Fruit fly (Drosophila melanogaster) whole organism, embryonic: ENCODE data around the gene CG7810.

Experiments used
- Ada2b ChIP-seq: fragments of 200-800 bp; sonication (Bioruptor generic); IDR thresholded peaks from 2 replicates; pipeline ENCODE4 v1.3.6; 2022; ENCODE audit warnings: missing biosample characterization, missing genetic modification characterization
- Atf-2 ChIP-seq: fragments of 200-800 bp; sonication (Bioruptor generic); optimal IDR thresholded peaks from 2 replicates; lab custom pipeline; 2016; ENCODE audit warnings: missing biosample characterization, missing genetic modification characterization
- B-H2 ChIP-seq: fragments of 200-800 bp; sonication (Bioruptor generic); optimal IDR thresholded peaks from 2 replicates; lab custom pipeline; 2018; ENCODE audit warnings: missing biosample characterization, mild to moderate bottlenecking, missing genetic modification characterization
- CG10147 ChIP-seq: fragments of 200-800 bp; sonication (Bioruptor generic); optimal IDR thresholded peaks from 2 replicates; lab custom pipeline; 2019; ENCODE audit warnings: missing biosample characterization, mild to moderate bottlenecking, missing genetic modification characterization, moderate library complexity
- CG10654 ChIP-seq: fragments of 200-800 bp; sonication (Bioruptor generic); optimal IDR thresholded peaks from 2 replicates; lab custom pipeline; 2016; ENCODE audit warnings: missing biosample characterization, missing genetic modification characterization
- CG11504 ChIP-seq: fragments of 200-800 bp; sonication (Bioruptor generic); optimal IDR thresholded peaks from 3 replicates; lab custom pipeline; 2019; ENCODE audit warnings: missing biosample characterization, mild to moderate bottlenecking, missing genetic modification characterization, moderate library complexity
- CG1233 ChIP-seq: fragments of 200-800 bp; sonication (Bioruptor generic); optimal IDR thresholded peaks from 4 replicates; lab custom pipeline; 2018; ENCODE audit warnings: missing biosample characterization, mild to moderate bottlenecking, missing genetic modification characterization
- CG16813 ChIP-seq: fragments of 200-800 bp; sonication (Bioruptor generic); IDR thresholded peaks from 3 replicates; pipeline ENCODE4 v1.3.6; 2022; ENCODE audit warnings: missing biosample characterization, missing genetic modification characterization; ENCODE audit not compliant: partially characterized antibody
- CG16863 ChIP-seq: fragments of 200-800 bp; sonication (Bioruptor generic); optimal IDR thresholded peaks from 3 replicates; lab custom pipeline; 2016; ENCODE audit warnings: missing biosample characterization, missing genetic modification characterization
- CG17186 ChIP-seq: fragments of 200-800 bp; sonication (Bioruptor generic); optimal IDR thresholded peaks from 3 replicates; lab custom pipeline; 2017; ENCODE audit warnings: missing biosample characterization, missing genetic modification reagents, missing genetic modification characterization
- CG17361 ChIP-seq: fragments of 200-800 bp; sonication (Bioruptor generic); IDR thresholded peaks from 3 replicates; pipeline ENCODE4 v1.3.6; 2022; ENCODE audit warnings: missing biosample characterization, missing genetic modification characterization
- CG17612 ChIP-seq: fragments of 200-800 bp; sonication (Bioruptor generic); IDR thresholded peaks from 2 replicates; pipeline ENCODE4 v1.3.6; 2022; ENCODE audit warnings: missing biosample characterization, missing genetic modification characterization
- CG17802 ChIP-seq: fragments of 200-800 bp; sonication (Bioruptor generic); optimal IDR thresholded peaks from 2 replicates; lab custom pipeline; 2018; ENCODE audit warnings: missing biosample characterization, mild to moderate bottlenecking, missing genetic modification characterization, moderate library complexity
- CG18011 ChIP-seq: fragments of 200-800 bp; sonication (Bioruptor generic); optimal IDR thresholded peaks from 2 replicates; lab custom pipeline; 2017; ENCODE audit warnings: missing biosample characterization, missing genetic modification characterization, mild to moderate bottlenecking, moderate library complexity, missing genotype
- CG4328 ChIP-seq: fragments of 200-800 bp; sonication (Bioruptor generic); optimal IDR thresholded peaks from 3 replicates; lab custom pipeline; 2017; ENCODE audit warnings: missing biosample characterization, missing genetic modification reagents, missing genetic modification characterization
- CG43689 ChIP-seq: fragments of 200-800 bp; sonication (Bioruptor generic); IDR thresholded peaks from 2 replicates; pipeline ENCODE4 v1.3.6; 2022; ENCODE audit warnings: missing biosample characterization, missing genetic modification characterization
- CG6175 ChIP-seq: fragments of 200-800 bp; sonication (Bioruptor generic); IDR thresholded peaks from 3 replicates; pipeline ENCODE4 v1.3.6; 2022; ENCODE audit warnings: missing biosample characterization, missing genetic modification characterization
- CG6689 ChIP-seq: fragments of 200-800 bp; sonication (Bioruptor generic); IDR thresholded peaks from 2 replicates; pipeline ENCODE4 v1.3.6; 2022; ENCODE audit warnings: missing biosample characterization, missing genetic modification characterization
- CG8388 ChIP-seq: fragments of 200-800 bp; sonication (Bioruptor generic); optimal IDR thresholded peaks from 2 replicates; lab custom pipeline; 2019; ENCODE audit warnings: missing biosample characterization, mild to moderate bottlenecking, missing genetic modification characterization, moderate library complexity
- CG8924 ChIP-seq: fragments of 200-800 bp; optimal IDR thresholded peaks from 3 replicates; lab custom pipeline; 2019; ENCODE audit warnings: missing biosample characterization, mild to moderate bottlenecking, missing genetic modification characterization, moderate library complexity
- Chrac-16 ChIP-seq: fragments of 200-800 bp; sonication (Bioruptor generic); optimal IDR thresholded peaks from 3 replicates; lab custom pipeline; 2016; ENCODE audit warnings: missing biosample characterization, missing genetic modification characterization
- CoRest ChIP-seq: fragments of 200-800 bp; sonication (Bioruptor generic); optimal IDR thresholded peaks from 3 replicates; lab custom pipeline; 2018; ENCODE audit warnings: missing biosample characterization, mild to moderate bottlenecking, missing genetic modification characterization, moderate library complexity
- Dad ChIP-seq: fragments of 200-800 bp; sonication (Bioruptor generic); optimal IDR thresholded peaks from 3 replicates; lab custom pipeline; 2016; ENCODE audit warnings: missing biosample characterization, missing genetic modification characterization
- Dfd ChIP-seq, 2 experiments: fragments of >200 bp; optimal IDR thresholded peaks; 2 replicates each; lab custom pipeline; 2017; ENCODE audit warnings: missing biosample characterization in 2 of 2, missing genetic modification characterization in 2 of 2
- Dip2 ChIP-seq: fragments of 200-800 bp; sonication (Bioruptor generic); IDR thresholded peaks from 2 replicates; pipeline ENCODE4 v1.3.6; 2022; ENCODE audit warnings: missing biosample characterization, missing genetic modification characterization
- H15 ChIP-seq: fragments of 200-800 bp; sonication (Bioruptor generic); IDR thresholded peaks from 3 replicates; pipeline ENCODE4 v1.3.6; 2022; ENCODE audit warnings: missing biosample characterization, missing genetic modification characterization
- HLH3B ChIP-seq: fragments of 200-800 bp; sonication (Bioruptor generic); IDR thresholded peaks from 2 replicates; pipeline ENCODE4 v1.3.6; 2022; ENCODE audit warnings: missing biosample characterization, missing genetic modification characterization
- Hmx ChIP-seq: fragments of 200-800 bp; sonication (Bioruptor generic); optimal IDR thresholded peaks from 2 replicates; lab custom pipeline; 2016; ENCODE audit warnings: missing biosample characterization, missing genetic modification characterization
- Hr51 ChIP-seq, 2 experiments: fragments of 200-800 bp; sonication (Bioruptor generic); optimal IDR thresholded peaks; 2 replicates in 1 of 2; 3 replicates in 1 of 2; lab custom pipeline; 2016 to 2018; ENCODE audit warnings: missing biosample characterization in 2 of 2, missing genetic modification characterization in 2 of 2, mild to moderate bottlenecking in 1 of 2, moderate library complexity in 1 of 2
- Nf-YA ChIP-seq: fragments of 200-800 bp; sonication (Bioruptor generic); IDR thresholded peaks from 2 replicates; pipeline ENCODE4 v1.3.6; 2022; ENCODE audit warnings: missing biosample characterization, missing genetic modification characterization
- Oli ChIP-seq: fragments of 200-800 bp; sonication (Bioruptor generic); optimal IDR thresholded peaks from 2 replicates; lab custom pipeline; 2018; ENCODE audit warnings: missing biosample characterization, mild to moderate bottlenecking, missing genetic modification characterization, moderate library complexity
- Poxn ChIP-seq: fragments of 200-800 bp; sonication (Bioruptor generic); IDR thresholded peaks from 2 replicates; pipeline ENCODE4 v1.3.6; 2022; ENCODE audit warnings: missing biosample characterization, missing genetic modification characterization
- croc ChIP-seq: fragments of 200-800 bp; sonication (Bioruptor generic); conservative IDR thresholded peaks from 3 replicates; pipeline ENCODE4 v1.3.6; 2022; ENCODE audit warnings: missing biosample characterization, missing genetic modification characterization
- fd102C ChIP-seq: fragments of 200-800 bp; sonication (Bioruptor generic); optimal IDR thresholded peaks from 2 replicates; lab custom pipeline; 2018; ENCODE audit warnings: missing biosample characterization, mild to moderate bottlenecking, missing genetic modification characterization, moderate library complexity
- gem ChIP-seq: fragments of 200-800 bp; sonication (Bioruptor generic); optimal IDR thresholded peaks from 2 replicates; lab custom pipeline; 2019; ENCODE audit warnings: missing biosample characterization, mild to moderate bottlenecking, missing genetic modification characterization, moderate library complexity
- grau ChIP-seq: fragments of 200-800 bp; optimal IDR thresholded peaks from 3 replicates; lab custom pipeline; 2019; ENCODE audit warnings: missing biosample characterization, mild to moderate bottlenecking, missing genetic modification characterization, moderate library complexity
- ham ChIP-seq: fragments of 200-800 bp; sonication (Bioruptor generic); IDR thresholded peaks from 2 replicates; pipeline ENCODE4 v1.3.6; 2022; ENCODE audit warnings: missing biosample characterization, missing genetic modification characterization
- hbn ChIP-seq: fragments of 200-800 bp; sonication (Bioruptor generic); IDR thresholded peaks from 2 replicates; pipeline ENCODE4 v1.3.6; 2022; ENCODE audit warnings: missing biosample characterization, missing genetic modification characterization; ENCODE audit not compliant: partially characterized antibody
- kni ChIP-seq: fragments of 200-800 bp; sonication (Bioruptor generic); optimal IDR thresholded peaks from 3 replicates; lab custom pipeline; 2017; ENCODE audit warnings: mild to moderate bottlenecking, missing biosample characterization, missing genetic modification reagents, missing genetic modification characterization
- nom ChIP-seq: fragments of 200-800 bp; sonication (Bioruptor generic); optimal IDR thresholded peaks from 2 replicates; lab custom pipeline; 2017; ENCODE audit warnings: missing biosample characterization, missing genetic modification characterization, mild to moderate bottlenecking, moderate library complexity, missing genetic modification reagents
- onecut ChIP-seq: fragments of 200-800 bp; sonication (Bioruptor generic); IDR thresholded peaks from 2 replicates; pipeline ENCODE4 v1.3.6; 2022; ENCODE audit warnings: missing biosample characterization, missing genetic modification characterization
- pita ChIP-seq: fragments of 200-800 bp; sonication (Bioruptor generic); optimal IDR thresholded peaks from 2 replicates; lab custom pipeline; 2017; ENCODE audit warnings: missing biosample characterization, mild to moderate bottlenecking, missing genetic modification characterization
- ro ChIP-seq: fragments of 200-800 bp; sonication (Bioruptor generic); IDR thresholded peaks from 2 replicates; pipeline ENCODE4 v1.3.6; 2022; ENCODE audit warnings: missing biosample characterization, missing genetic modification characterization
- row ChIP-seq: fragments of 200-800 bp; sonication (Bioruptor generic); IDR thresholded peaks from 3 replicates; pipeline ENCODE4 v1.3.6; 2022; ENCODE audit warnings: missing biosample characterization, missing genetic modification characterization
- sqz ChIP-seq: fragments of 200-800 bp; sonication (Bioruptor generic); optimal IDR thresholded peaks from 3 replicates; lab custom pipeline; 2018; ENCODE audit warnings: missing biosample characterization, mild to moderate bottlenecking, missing genetic modification characterization
- trh ChIP-seq: fragments of 200-800 bp; sonication (Bioruptor generic); optimal IDR thresholded peaks from 2 replicates; lab custom pipeline; 2016; ENCODE audit warnings: missing biosample characterization, missing genetic modification characterization
- ttk ChIP-seq: fragments of 200-800 bp; sonication (Bioruptor generic); IDR thresholded peaks from 2 replicates; pipeline ENCODE4 v2.1.2; 2022; ENCODE audit warnings: missing biosample characterization, missing genetic modification characterization
- unpg ChIP-seq: fragments of 200-800 bp; sonication (Bioruptor generic); optimal IDR thresholded peaks from 3 replicates; lab custom pipeline; 2018; ENCODE audit warnings: missing biosample characterization, mild to moderate bottlenecking, missing genetic modification characterization, moderate library complexity
- usp ChIP-seq: fragments of >200 bp; optimal IDR thresholded peaks from 2 replicates; lab custom pipeline; 2017; ENCODE audit warnings: missing biosample characterization, missing genetic modification characterization
- zfh1 ChIP-seq: fragments of 200-800 bp; sonication (Bioruptor generic); IDR thresholded peaks from 3 replicates; pipeline ENCODE4 v1.3.6; 2022; ENCODE audit warnings: missing biosample characterization, missing genetic modification characterization

CG7810 gene

DNA sequence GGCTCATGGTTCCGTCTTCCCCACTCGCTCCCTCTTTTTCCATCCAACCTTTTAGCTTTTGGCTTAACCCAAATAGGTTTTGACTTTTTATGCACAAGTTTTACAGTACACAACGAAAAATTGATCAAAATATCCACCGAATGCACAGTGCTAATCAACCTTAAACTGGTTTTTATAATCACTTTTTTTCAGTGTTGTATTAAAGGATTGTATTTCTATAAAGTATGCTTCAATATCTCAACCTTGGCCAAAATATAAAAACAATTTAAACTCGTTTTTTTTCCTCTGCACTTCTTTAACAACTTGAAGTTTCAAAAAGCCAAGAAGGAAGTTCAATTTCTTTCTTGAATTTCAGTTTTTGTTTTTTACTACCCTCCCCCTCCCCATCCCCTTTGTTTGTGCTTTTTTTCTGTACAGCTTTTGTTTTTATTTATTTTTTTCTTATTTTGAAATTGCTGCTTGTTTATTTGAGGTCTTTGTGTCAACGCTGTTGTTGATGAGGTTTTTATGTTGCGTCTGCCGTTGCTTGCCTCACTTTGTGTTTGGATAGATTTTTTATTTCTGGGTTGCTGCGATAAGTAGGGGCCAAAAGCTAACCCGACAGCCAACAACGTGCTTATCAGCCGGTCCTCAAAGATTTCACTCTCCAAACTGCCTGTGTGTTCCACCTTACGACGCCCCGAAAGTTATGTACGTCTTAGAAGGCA lies 25.9 kb downstream of the CG7810 start (continued):
- no peak for TF ChIP-seq CG8924 (tag; lab: Kevin White, UChicago)
- TF ChIP-seq CG10147 (GFP tag; lab: Kevin White, UChicago): no peak
- no peak for TF ChIP-seq Dad (GFP tag; lab: Kevin White, UChicago)
- TF ChIP-seq Hr51 (GFP tag; optimal IDR thresholded peaks at IDR 0.05; lab: Kevin White, UChicago): peak in 1 of 2 experiments; percentile 13
- no peak for TF ChIP-seq CG6175 (GFP tag; lab: Robert Waterston, UW)
- no peak for TF ChIP-seq ham
- TF ChIP-seq Dip2 (GFP tag; lab: Robert Waterston, UW): no peak
- TF ChIP-seq row (GFP tag; lab: Robert Waterston, UW): 0 out of 3 replicates have a peak, but pooled peaks have one; percentile 14
- TF ChIP-seq CoRest (tag; lab: Kevin White, UChicago): no peak
- TF ChIP-seq CG6689 (GFP tag; lab: Robert Waterston, UW): no peak
- TF ChIP-seq CG18011 (GFP tag; lab: Kevin White, UChicago): no peak
- no peak for TF ChIP-seq CG1233 (GFP tag; lab: Kevin White, UChicago)
- no peak for TF ChIP-seq H15 (GFP tag; lab: Robert Waterston, UW)
- no peak for TF ChIP-seq onecut (GFP tag; lab: Robert Waterston, UW)
- no peak for TF ChIP-seq ro (GFP tag; lab: Robert Waterston, UW)
- 0 out of 3 replicates have a peak, but pooled peaks have one; percentile 20 for TF ChIP-seq CG17361 (GFP tag; lab: Robert Waterston, UW)
- TF ChIP-seq CG11504 (tag; lab: Kevin White, UChicago): peak; percentile 60
- no peak for TF ChIP-seq HLH3B
- TF ChIP-seq CG43689 (GFP tag; lab: Robert Waterston, UW): no peak
- no peak for TF ChIP-seq zfh1
- peak; percentile 76 for TF ChIP-seq sqz (GFP tag; lab: Kevin White, UChicago)
- TF ChIP-seq ttk: no peak
- TF ChIP-seq CG4328 (GFP tag; lab: Kevin White, UChicago): no peak
- no peak for TF ChIP-seq Hmx
- TF ChIP-seq trh (GFP tag; lab: Kevin White, UChicago): no peak
- TF ChIP-seq fd102C (GFP tag; lab: Kevin White, UChicago): no peak
- no peak for TF ChIP-seq Dfd (GFP tag; optimal IDR thresholded peaks at IDR 0.05; lab: Kevin White, UChicago)
- TF ChIP-seq B-H2 (GFP tag; lab: Kevin White, UChicago): no peak
- TF ChIP-seq pita (GFP tag; lab: Kevin White, UChicago): no peak
- no peak for TF ChIP-seq croc
- TF ChIP-seq CG16813 (GFP tag; lab: Robert Waterston, UW): no peak
- no peak for TF ChIP-seq Poxn (GFP tag; lab: Robert Waterston, UW)
- peak; percentile 38 for TF ChIP-seq unpg (GFP tag; lab: Kevin White, UChicago)
- TF ChIP-seq Chrac-16 (GFP tag; lab: Kevin White, UChicago): no peak
- no peak for TF ChIP-seq CG17612 (GFP tag; lab: Robert Waterston, UW)
- no peak for TF ChIP-seq grau (tag; lab: Kevin White, UChicago)
- no peak for TF ChIP-seq CG17802 (tag; lab: Kevin White, UChicago)
- TF ChIP-seq usp (GFP tag; lab: Kevin White, UChicago): no peak
- TF ChIP-seq Nf-YA (GFP tag; lab: Robert Waterston, UW): no peak
- TF ChIP-seq CG8388 (GFP tag; lab: Kevin White, UChicago): peak; percentile 28
- TF ChIP-seq nom: no peak
- TF ChIP-seq Oli: peak; percentile 40
- no peak for TF ChIP-seq CG16863
- TF ChIP-seq Ada2b (GFP tag; lab: Robert Waterston, UW): 0 out of 2 replicates have a peak, but pooled peaks have one; percentile 16
- no peak for TF ChIP-seq CG17186 (GFP tag; lab: Kevin White, UChicago)
- peak; percentile 59 for TF ChIP-seq gem (tag; lab: Kevin White, UChicago)
- no peak for TF ChIP-seq Atf-2 (GFP tag; lab: Kevin White, UChicago)
- no peak for TF ChIP-seq CG10654
- peak; percentile 40 for TF ChIP-seq kni
- TF ChIP-seq hbn (GFP tag; lab: Robert Waterston, UW): no peak
